Worm (Caenorhabditis elegans): ENCODE data around the gene ZK218.7.

DNA sequence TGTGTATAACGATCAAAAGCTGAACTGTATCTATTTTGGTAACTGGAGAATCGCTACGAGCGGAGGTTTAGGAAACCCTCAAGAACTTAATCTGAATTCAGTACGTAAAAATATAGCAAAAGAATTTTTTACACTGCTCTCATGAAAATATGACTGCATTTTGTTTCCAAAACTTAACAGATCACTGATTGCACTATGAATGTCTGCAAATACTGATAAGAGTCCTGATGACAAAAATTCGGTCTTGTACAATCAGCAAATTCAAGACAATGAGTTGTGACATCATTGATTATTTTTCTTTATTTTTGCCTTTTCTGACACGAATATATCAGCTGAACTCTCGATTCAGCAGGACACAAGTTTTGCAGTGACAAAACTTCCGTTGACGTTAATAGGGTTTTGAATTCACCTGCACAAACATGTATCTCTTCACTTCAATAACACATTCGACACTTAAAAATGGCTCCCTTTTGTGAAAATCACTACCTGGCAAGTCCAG lies 15.6 kb upstream of the ZK218.7 start, which contains the start of gene srh-237:
- TF ChIP-seq egl-44 (GFP tag; IDR thresholded peaks at IDR 0.05) (no peak), unc-62 (GFP tag; optimal IDR thresholded peaks at IDR 0.05) (no peak), efl-1 (GFP tag; optimal IDR thresholded peaks at IDR 0.05) (no peak), madf-8 (GFP tag; conservative IDR thresholded peaks at IDR 0.05) (no peak), aptf-2 (GFP tag; conservative IDR thresholded peaks at IDR 0.05) (no peak), lin-40 (tag; optimal IDR thresholded peaks at IDR 0.05) (no peak), hrde-1 (tag; optimal IDR thresholded peaks at IDR 0.05; ENCODE audit: borderline replicate concordance) (no peak), rpc-1 (optimal IDR thresholded peaks at IDR 0.05) (no peak), rpc-1 (tag; optimal IDR thresholded peaks at IDR 0.05) (no peak), pha-4 (tag; optimal IDR thresholded peaks at IDR 0.05) (no peak), egl-18 (GFP tag; IDR thresholded peaks at IDR 0.05) (no peak), xnd-1 (tag; optimal IDR thresholded peaks at IDR 0.05) (no peak), lsy-27 (tag; optimal IDR thresholded peaks at IDR 0.05; ENCODE audit: borderline replicate concordance, insufficient read depth) (no peak), nfya-1 (tag; optimal IDR thresholded peaks at IDR 0.05; ENCODE audit: borderline replicate concordance, insufficient read depth) (no peak), F49E8.2 (tag; optimal IDR thresholded peaks at IDR 0.05; ENCODE audit: insufficient read depth) (no peak)

Data from whole organism, young adult.